Worm (Caenorhabditis elegans): ENCODE data around the gene deg-1.

DNA sequence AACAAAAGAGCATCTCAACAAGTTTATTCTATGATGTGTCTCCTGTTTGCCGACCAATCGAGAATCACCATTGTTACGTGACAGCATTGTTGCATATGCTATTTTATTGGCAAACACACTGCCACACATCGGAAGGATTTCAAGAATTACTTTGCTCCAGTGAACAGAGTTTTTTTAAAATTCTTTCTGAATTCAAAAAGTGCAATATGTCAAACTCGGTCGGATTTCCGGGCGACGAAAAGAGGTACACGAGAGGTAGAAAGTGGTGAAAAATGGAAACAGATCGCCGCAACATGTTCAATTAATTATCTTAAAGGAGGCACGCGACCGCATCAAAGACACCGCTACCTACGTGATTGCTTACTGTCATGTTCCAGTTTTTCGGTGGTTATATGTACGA is 2.8 kb upstream of the deg-1 start:
- TF ChIP-seq aly-2 (tag; optimal IDR thresholded peaks at IDR 0.05) (no peak), skn-1 (tag; optimal IDR thresholded peaks at IDR 0.05) (no peak), fos-1 (tag; optimal IDR thresholded peaks at IDR 0.05) (no peak), egl-27 (tag; optimal IDR thresholded peaks at IDR 0.05) (no peak), lin-13 (GFP tag; optimal IDR thresholded peaks at IDR 0.05) (no peak), ztf-1 (GFP tag; conservative IDR thresholded peaks at IDR 0.05) (no peak), ztf-11 (tag; optimal IDR thresholded peaks at IDR 0.05) (no peak), lin-39 (tag; optimal IDR thresholded peaks at IDR 0.05) (no peak), mab-5 (tag; optimal IDR thresholded peaks at IDR 0.05) (no peak), ceh-82 (tag; optimal IDR thresholded peaks at IDR 0.05) (no peak)

All from whole organism, L2 larva.